Worm (Caenorhabditis elegans) whole organism, L2 larva: ENCODE data around the gene mask-1.

Experiments
- C34F6.9 ChIP-seq: fragments of 150-350 bp; optimal IDR thresholded peaks from 2 replicates; lab custom pipeline; 2014; ENCODE audit warnings: missing biosample characterization, missing genetic modification characterization
- F13H6.1 ChIP-seq: sonication (generic microtip); optimal IDR thresholded peaks from 2 replicates; lab custom pipeline; 2016; ENCODE audit warnings: missing genetic modification characterization, missing compliant biosample characterization
- R02D3.7 ChIP-seq: fragments of 150-350 bp; optimal IDR thresholded peaks from 2 replicates; lab custom pipeline; 2014; ENCODE audit warnings: missing biosample characterization, missing genetic modification characterization
- ZK546.5 ChIP-seq: sonication (generic microtip); optimal IDR thresholded peaks from 2 replicates; lab custom pipeline; 2017; ENCODE audit warnings: missing biosample characterization, missing genetic modification characterization
- alr-1 ChIP-seq: fragments of 150-350 bp; optimal IDR thresholded peaks from 2 replicates; lab custom pipeline; 2014; ENCODE audit warnings: missing biosample characterization, missing genetic modification characterization
- aly-2 ChIP-seq: fragments of 150-350 bp; optimal IDR thresholded peaks from 2 replicates; lab custom pipeline; 2014; ENCODE audit warnings: missing biosample characterization, missing genetic modification characterization
- blmp-1 ChIP-seq: sonication (generic microtip); optimal IDR thresholded peaks from 2 replicates; lab custom pipeline; 2017; ENCODE audit warnings: missing genetic modification characterization, mild to moderate bottlenecking, missing compliant biosample characterization, antibody characterized with exemption, moderate library complexity; ENCODE audit not compliant: insufficient read depth
- ceh-16 ChIP-seq: fragments of 150-350 bp; optimal IDR thresholded peaks from 2 replicates; lab custom pipeline; 2014; ENCODE audit warnings: missing biosample characterization, missing genetic modification characterization
- crh-2 ChIP-seq: sonication (generic microtip); optimal IDR thresholded peaks from 2 replicates; lab custom pipeline; 2017; ENCODE audit warnings: missing biosample characterization, missing genetic modification characterization
- egl-27 ChIP-seq: sonication (generic microtip); optimal IDR thresholded peaks from 3 replicates; lab custom pipeline; 2017; ENCODE audit warnings: missing biosample characterization, missing genetic modification reagents, missing genetic modification characterization
- elt-3 ChIP-seq: sonication (generic microtip); optimal IDR thresholded peaks from 2 replicates; lab custom pipeline; 2017; ENCODE audit warnings: missing biosample characterization, missing genetic modification characterization
- fos-1 ChIP-seq: fragments of 150-350 bp; optimal IDR thresholded peaks from 2 replicates; lab custom pipeline; 2014; ENCODE audit warnings: missing biosample characterization, missing genetic modification characterization
- gmeb-1 ChIP-seq: fragments of 150-350 bp; optimal IDR thresholded peaks from 2 replicates; lab custom pipeline; 2014; ENCODE audit warnings: missing biosample characterization, missing genetic modification characterization
- lin-11 ChIP-seq: fragments of 150-350 bp; sonication (generic microtip); optimal IDR thresholded peaks from 2 replicates; lab custom pipeline; 2014; ENCODE audit warnings: missing biosample characterization, missing genetic modification characterization, inconsistent platforms, mixed read lengths
- lin-13 ChIP-seq: fragments of 150-350 bp; optimal IDR thresholded peaks from 2 replicates; lab custom pipeline; 2014; ENCODE audit warnings: missing biosample characterization, missing genetic modification reagents, missing genetic modification characterization
- lsy-2 ChIP-seq, 2 experiments: fragments of 150-350 bp in 1 of 2; sonication (generic microtip) in 1 of 2; optimal IDR thresholded peaks; 2 replicates each; lab custom pipeline; 2014 to 2017; ENCODE audit warnings: missing biosample characterization in 2 of 2, missing genetic modification characterization in 2 of 2
- mab-5 ChIP-seq: fragments of 150-350 bp; optimal IDR thresholded peaks from 2 replicates; lab custom pipeline; 2014; ENCODE audit warnings: missing biosample characterization, missing genetic modification characterization
- mdl-1 ChIP-seq, 2 experiments: fragments of 150-350 bp in 1 of 2; sonication (generic microtip) in 1 of 2; optimal IDR thresholded peaks; 2 replicates each; lab custom pipeline; 2017; ENCODE audit warnings: missing biosample characterization in 2 of 2, missing genetic modification characterization in 2 of 2
- nhr-10 ChIP-seq: sonication (generic microtip); optimal IDR thresholded peaks from 2 replicates; lab custom pipeline; 2017; ENCODE audit warnings: missing biosample characterization, missing genetic modification characterization
- nhr-12 ChIP-seq: fragments of 150-350 bp; optimal IDR thresholded peaks from 2 replicates; lab custom pipeline; 2014; ENCODE audit warnings: missing biosample characterization, missing genetic modification characterization
- nhr-129 ChIP-seq: fragments of 150-350 bp; optimal IDR thresholded peaks from 2 replicates; lab custom pipeline; 2014; ENCODE audit warnings: missing biosample characterization, missing genetic modification characterization
- nhr-21 ChIP-seq: fragments of 150-350 bp; optimal IDR thresholded peaks from 2 replicates; lab custom pipeline; 2014; ENCODE audit warnings: missing biosample characterization, missing genetic modification characterization
- nhr-237 ChIP-seq: fragments of 150-350 bp; optimal IDR thresholded peaks from 2 replicates; lab custom pipeline; 2014; ENCODE audit warnings: missing biosample characterization, missing genetic modification characterization
- nhr-25 ChIP-seq: fragments of 150-350 bp; sonication (generic microtip); optimal IDR thresholded peaks from 3 replicates; lab custom pipeline; 2014; ENCODE audit warnings: missing biosample characterization, missing genetic modification characterization
- nhr-6 ChIP-seq: fragments of 150-350 bp; optimal IDR thresholded peaks from 2 replicates; lab custom pipeline; 2014; ENCODE audit warnings: missing biosample characterization, missing genetic modification characterization
- nhr-77 ChIP-seq: fragments of 150-350 bp; optimal IDR thresholded peaks from 2 replicates; lab custom pipeline; 2014; ENCODE audit warnings: missing biosample characterization, missing genetic modification characterization
- skn-1 ChIP-seq: sonication (generic microtip); optimal IDR thresholded peaks from 2 replicates; lab custom pipeline; 2017; ENCODE audit warnings: missing biosample characterization, missing genetic modification characterization
- sma-3 ChIP-seq: sonication (generic microtip); optimal IDR thresholded peaks from 2 replicates; lab custom pipeline; 2016; ENCODE audit warnings: missing genetic modification reagents, missing genetic modification characterization, missing compliant biosample characterization
- sma-9 ChIP-seq, 2 experiments: fragments of 150-350 bp in 1 of 2; sonication (generic microtip) in 1 of 2; optimal IDR thresholded peaks; 2 replicates each; lab custom pipeline; 2014 to 2016; ENCODE audit warnings: missing genetic modification characterization in 2 of 2, mild to moderate bottlenecking in 1 of 2, missing biosample characterization in 1 of 2, missing compliant biosample characterization in 1 of 2, missing genetic modification reagents in 1 of 2, moderate library complexity in 1 of 2
- snpc-4 ChIP-seq: fragments of 150-350 bp; optimal IDR thresholded peaks from 2 replicates; lab custom pipeline; 2014; ENCODE audit warnings: missing biosample characterization, missing genetic modification characterization
- unc-39 ChIP-seq: fragments of 150-350 bp; optimal IDR thresholded peaks from 2 replicates; lab custom pipeline; 2014; ENCODE audit warnings: missing biosample characterization, missing genetic modification characterization
- unc-55 ChIP-seq: fragments of 150-350 bp; sonication (generic microtip); optimal IDR thresholded peaks from 3 replicates; lab custom pipeline; 2014; ENCODE audit warnings: missing biosample characterization, missing genetic modification reagents, missing genetic modification characterization
- unc-62 ChIP-seq: fragments of 150-350 bp; optimal IDR thresholded peaks from 2 replicates; lab custom pipeline; 2014; ENCODE audit warnings: missing biosample characterization, missing genetic modification reagents, missing genetic modification characterization
- zag-1 ChIP-seq: fragments of 150-350 bp; optimal IDR thresholded peaks from 2 replicates; lab custom pipeline; 2014; ENCODE audit warnings: missing biosample characterization, missing genetic modification characterization
- ztf-1 ChIP-seq: fragments of 200-800 bp; sonication (Bioruptor generic); conservative IDR thresholded peaks from 2 replicates; pipeline ENCODE4 v1.3.6; 2022; ENCODE audit warnings: missing genetic modification characterization, missing compliant biosample characterization
- ztf-11 ChIP-seq: sonication (generic microtip); optimal IDR thresholded peaks from 2 replicates; lab custom pipeline; 2017; ENCODE audit warnings: missing biosample characterization, missing genetic modification characterization
- ztf-4 ChIP-seq: fragments of 150-350 bp; optimal IDR thresholded peaks from 2 replicates; lab custom pipeline; 2014; ENCODE audit warnings: missing biosample characterization, missing genetic modification characterization

Gene mask-1

DNA sequence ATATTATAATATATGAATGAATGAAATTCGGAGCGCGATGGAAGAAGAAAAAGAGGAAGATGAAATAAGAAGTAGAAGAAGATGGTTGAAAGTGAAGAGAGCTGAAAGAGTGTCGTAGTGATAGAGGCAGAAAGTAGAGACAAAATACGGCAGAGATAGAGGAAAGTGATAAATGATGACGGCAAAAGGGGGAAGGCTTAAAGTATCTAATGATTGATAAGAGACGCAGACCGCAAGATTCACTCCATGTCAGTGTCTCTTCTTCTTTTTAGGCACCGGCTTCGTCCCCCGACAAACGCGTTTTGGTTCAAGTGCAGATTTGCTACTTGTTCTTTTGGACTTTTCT lies 32.4 kb upstream of the mask-1 start:
- TF ChIP-seq mdl-1 (tag; optimal IDR thresholded peaks at IDR 0.05; lab: Kevin White, UChicago) = peak in 1 of 2 experiments; percentile 15
- peak; percentile 84 for TF ChIP-seq nhr-21 (tag; lab: Kevin White, UChicago)
- peak; percentile 77 for TF ChIP-seq ztf-4 (tag; lab: Kevin White, UChicago)
- TF ChIP-seq ceh-16 = no peak
- no peak for TF ChIP-seq ZK546.5 (tag; lab: Kevin White, UChicago)
- TF ChIP-seq C34F6.9 (tag; lab: Kevin White, UChicago) = no peak
- peak; percentile 74 for TF ChIP-seq F13H6.1 (tag; lab: Kevin White, UChicago)
- peak; percentile 15 for TF ChIP-seq unc-62 (GFP tag; lab: Kevin White, UChicago)
- peak; percentile 93 for TF ChIP-seq crh-2 (tag; lab: Kevin White, UChicago)
- TF ChIP-seq nhr-25 (tag; lab: Kevin White, UChicago) = peak; percentile 44
- TF ChIP-seq nhr-6 = no peak
- peak; percentile 79 for TF ChIP-seq sma-3 (GFP tag; lab: Kevin White, UChicago)
- TF ChIP-seq nhr-129 (tag; lab: Kevin White, UChicago) = peak; percentile 37
- TF ChIP-seq egl-27 = peak; percentile 48
- peak; percentile 65 for TF ChIP-seq skn-1 (tag; lab: Kevin White, UChicago)
- no peak for TF ChIP-seq aly-2 (tag; lab: Kevin White, UChicago)
- no peak for TF ChIP-seq ztf-1 (GFP tag; lab: Robert Waterston, UW)
- TF ChIP-seq mab-5 (tag; lab: Kevin White, UChicago) = peak; percentile 84
- no peak for TF ChIP-seq R02D3.7 (tag; lab: Kevin White, UChicago)
- TF ChIP-seq fos-1 (tag; lab: Kevin White, UChicago) = peak; percentile 95
- TF ChIP-seq elt-3 (tag; lab: Kevin White, UChicago) = no peak
- TF ChIP-seq blmp-1 (tag; lab: Kevin White, UChicago) = peak; percentile 100
- TF ChIP-seq ztf-11 = no peak
- TF ChIP-seq nhr-77 (tag; lab: Kevin White, UChicago) = no peak
- peak; percentile 1 for TF ChIP-seq snpc-4 (tag; lab: Kevin White, UChicago)
- peak; percentile 86 for TF ChIP-seq sma-9 (GFP tag; optimal IDR thresholded peaks at IDR 0.05; lab: Kevin White, UChicago)
- TF ChIP-seq sma-9 (tag; optimal IDR thresholded peaks at IDR 0.05; lab: Kevin White, UChicago) = no peak
- no peak for TF ChIP-seq lin-13 (GFP tag; lab: Kevin White, UChicago)
- peak; percentile 87 for TF ChIP-seq unc-55 (GFP tag; lab: Kevin White, UChicago)
- peak in 1 of 2 experiments; percentile 52 for TF ChIP-seq lsy-2 (tag; optimal IDR thresholded peaks at IDR 0.05; lab: Kevin White, UChicago)
- no peak for TF ChIP-seq unc-39
- TF ChIP-seq gmeb-1 (tag; lab: Kevin White, UChicago) = peak; percentile 46
- no peak for TF ChIP-seq lin-11
- no peak for TF ChIP-seq alr-1 (tag; lab: Kevin White, UChicago)

DNA sequence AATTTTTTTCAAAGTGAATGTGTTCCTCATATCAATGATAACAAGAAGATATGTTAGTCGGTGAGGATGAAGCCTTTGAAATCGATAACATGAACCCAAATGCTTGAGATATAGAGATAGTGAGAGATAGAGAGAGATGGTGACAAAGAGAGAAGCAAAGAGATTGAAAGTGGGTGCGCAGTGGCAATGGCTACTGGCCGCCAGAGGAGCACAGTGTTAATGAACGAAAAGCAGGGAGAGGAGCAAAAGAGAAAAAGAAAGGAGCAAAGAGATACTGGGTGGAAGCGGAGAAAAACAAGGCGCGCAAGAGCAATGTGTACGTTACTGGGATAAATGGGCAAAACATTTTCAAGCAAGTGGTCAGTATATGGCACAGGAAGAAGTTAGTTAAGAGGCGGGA lies 30.1 kb upstream of the mask-1 start:
- TF ChIP-seq lsy-2 (tag; optimal IDR thresholded peaks at IDR 0.05; lab: Kevin White, UChicago) (peak in 1 of 2 experiments; percentile 38), R02D3.7 (tag; lab: Kevin White, UChicago) (no peak), crh-2 (tag; lab: Kevin White, UChicago) (peak; percentile 74), sma-9 (GFP tag; optimal IDR thresholded peaks at IDR 0.05; lab: Kevin White, UChicago) (peak; percentile 60), sma-9 (tag; optimal IDR thresholded peaks at IDR 0.05; lab: Kevin White, UChicago) (no peak), gmeb-1 (tag; lab: Kevin White, UChicago) (no peak), lin-13 (GFP tag; lab: Kevin White, UChicago) (peak; percentile 38), aly-2 (tag; lab: Kevin White, UChicago) (no peak), zag-1 (peak; percentile 9), alr-1 (tag; lab: Kevin White, UChicago) (no peak), nhr-77 (tag; lab: Kevin White, UChicago) (no peak), lin-11 (no peak), nhr-12 (tag; lab: Kevin White, UChicago) (no peak), C34F6.9 (tag; lab: Kevin White, UChicago) (peak; percentile 69), ztf-1 (GFP tag; lab: Robert Waterston, UW) (no peak), F13H6.1 (tag; lab: Kevin White, UChicago) (peak; percentile 70), ceh-16 (no peak), nhr-129 (tag; lab: Kevin White, UChicago) (peak; percentile 68), nhr-237 (tag; lab: Kevin White, UChicago) (no peak), ztf-4 (tag; lab: Kevin White, UChicago) (peak; percentile 20)

DNA sequence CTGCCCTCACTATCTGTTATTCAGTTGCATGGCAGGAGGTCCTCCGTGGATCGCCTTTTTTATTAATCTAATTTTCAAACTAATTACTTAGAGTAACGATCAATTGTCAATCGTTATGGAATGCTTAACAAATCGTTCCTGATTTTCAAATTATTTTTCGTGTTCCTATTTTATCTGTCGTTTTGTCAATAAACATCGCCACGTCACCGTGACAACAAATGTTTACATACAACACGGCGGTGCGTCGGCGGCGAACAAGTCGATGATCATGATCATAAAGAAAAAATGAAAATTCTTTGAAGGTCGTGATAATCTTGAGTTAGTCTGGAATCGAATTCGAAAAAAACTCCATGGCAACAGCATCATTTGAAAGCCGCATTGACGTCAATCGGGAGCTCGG lies 29.2 kb upstream of the mask-1 start:
- TF ChIP-seq crh-2 (tag; lab: Kevin White, UChicago) (peak; percentile 11), lsy-2 (tag; optimal IDR thresholded peaks at IDR 0.05; lab: Kevin White, UChicago) (no peak), nhr-10 (tag; lab: Kevin White, UChicago) (no peak)
